Fruit fly (Drosophila melanogaster): ENCODE data around the gene Pus7.

Gene Pus7

DNA sequence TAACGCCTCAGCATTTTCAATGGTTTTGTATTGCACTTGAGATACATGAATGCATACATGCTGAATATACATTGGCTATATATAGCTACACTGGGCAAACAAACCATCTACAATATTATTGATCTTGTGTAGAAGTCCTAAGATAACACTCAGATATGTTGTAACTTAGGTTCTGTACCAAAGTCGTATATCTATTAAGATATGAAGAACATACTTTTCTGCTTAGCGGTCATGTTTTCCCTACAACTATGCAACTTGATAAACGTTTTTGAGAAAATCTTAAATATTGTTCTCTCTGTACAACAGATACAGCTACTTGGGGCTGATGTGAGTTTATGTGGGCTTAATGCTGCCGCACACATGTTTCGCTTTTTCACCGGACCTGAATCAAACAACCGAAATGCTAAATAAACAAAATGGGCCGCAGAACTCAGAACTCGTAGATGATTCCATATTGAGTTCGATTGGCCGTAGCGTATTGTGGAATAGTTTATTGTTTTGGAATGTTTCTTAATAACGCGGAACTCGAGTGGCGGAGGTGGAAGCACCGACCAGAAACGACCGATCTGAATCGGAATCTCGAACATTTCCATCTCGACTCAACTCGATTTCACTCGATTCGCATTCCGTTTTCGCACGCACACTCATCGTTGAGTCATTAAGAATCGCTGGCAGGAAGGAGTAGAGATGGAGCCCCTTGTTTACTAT is 39.5 kb downstream of the Pus7 start (continued):
- peak; percentile 54; the same call in 1 of the 3 replicates for TF ChIP-seq otp (GFP tag; IDR thresholded peaks at IDR 0.05)
- TF ChIP-seq CG7786 (GFP tag; optimal IDR thresholded peaks at IDR 0.05), result peak; percentile 0
- TF ChIP-seq slp2 (GFP tag; optimal IDR thresholded peaks at IDR 0.05), result peak; percentile 26
- TF ChIP-seq her (GFP tag; optimal IDR thresholded peaks at IDR 0.05), result no peak
- TF ChIP-seq CG7556 (GFP tag; optimal IDR thresholded peaks at IDR 0.05), result peak; percentile 23
- TF ChIP-seq abd-A (tag; optimal IDR thresholded peaks at IDR 0.05), result peak; percentile 20
- TF ChIP-seq dysf (GFP tag; IDR thresholded peaks at IDR 0.05), result peak; percentile 66; the same call in 2 of the 3 replicates
- TF ChIP-seq D19A (tag; optimal IDR thresholded peaks at IDR 0.05), result peak; percentile 56
- TF ChIP-seq CG18619 (GFP tag; optimal IDR thresholded peaks at IDR 0.05), result peak; percentile 24
- TF ChIP-seq bcd (GFP tag; optimal IDR thresholded peaks at IDR 0.05), result peak; percentile 8
- TF ChIP-seq CG9609 (GFP tag; optimal IDR thresholded peaks at IDR 0.05), result peak; percentile 40
- TF ChIP-seq Hmr (GFP tag; optimal IDR thresholded peaks at IDR 0.05), result peak; percentile 41
- TF ChIP-seq CG3281 (GFP tag; optimal IDR thresholded peaks at IDR 0.05), result peak; percentile 9
- TF ChIP-seq CG17328 (GFP tag; IDR thresholded peaks at IDR 0.05), result peak; percentile 13; the same call in 1 of the 2 replicates
- TF ChIP-seq Xrp1 (GFP tag; IDR thresholded peaks at IDR 0.05), result peak; percentile 74
- no peak for TF ChIP-seq Trl (optimal IDR thresholded peaks at IDR 0.05)
- peak; percentile 56 for TF ChIP-seq Trl (GFP tag; optimal IDR thresholded peaks at IDR 0.05)
- TF ChIP-seq ind (GFP tag; optimal IDR thresholded peaks at IDR 0.05), result peak; percentile 8
- no peak for TF ChIP-seq H2.0 (GFP tag; IDR thresholded peaks at IDR 0.05)
- TF ChIP-seq CG30403 (GFP tag; optimal IDR thresholded peaks at IDR 0.05), result peak; percentile 56
- TF ChIP-seq CG6854 (GFP tag; optimal IDR thresholded peaks at IDR 0.05), result no peak
- peak; percentile 5 for TF ChIP-seq CG33213 (GFP tag; optimal IDR thresholded peaks at IDR 0.05)
- peak in 1 of 3 experiments; percentile 70 for TF ChIP-seq lola (GFP tag; optimal IDR thresholded peaks at IDR 0.05)
- peak; percentile 29 for TF ChIP-seq Nf-YB (GFP tag; optimal IDR thresholded peaks at IDR 0.05)
- peak; percentile 58 for TF ChIP-seq CG11504 (tag; optimal IDR thresholded peaks at IDR 0.05)
- TF ChIP-seq E2f2 (GFP tag; IDR thresholded peaks at IDR 0.05), result peak; percentile 12; the same call in 1 of the 2 replicates
- TF ChIP-seq chn (GFP tag; optimal IDR thresholded peaks at IDR 0.05), result peak; percentile 22
- peak; percentile 64 for TF ChIP-seq CG33557 (GFP tag; optimal IDR thresholded peaks at IDR 0.05)
- peak; percentile 49; the same call in 1 of the 2 replicates for TF ChIP-seq vvl (GFP tag; IDR thresholded peaks at IDR 0.05)
- peak; percentile 69 for TF ChIP-seq CG14710 (tag; optimal IDR thresholded peaks at IDR 0.05)
- TF ChIP-seq Pdp1 (GFP tag; optimal IDR thresholded peaks at IDR 0.05), result peak in 1 of 2 experiments; percentile 51
- TF ChIP-seq grau (tag; optimal IDR thresholded peaks at IDR 0.05), result peak; percentile 59
- TF ChIP-seq CG1792 (GFP tag; optimal IDR thresholded peaks at IDR 0.05), result no peak
- peak; percentile 36 for TF ChIP-seq CG8089 (GFP tag; optimal IDR thresholded peaks at IDR 0.05)
- TF ChIP-seq Eip74EF (GFP tag; optimal IDR thresholded peaks at IDR 0.05), result peak in 1 of 2 experiments; percentile 64
- peak; percentile 29 for TF ChIP-seq Fer1 (GFP tag; optimal IDR thresholded peaks at IDR 0.05)
- peak; percentile 61 for TF ChIP-seq CG18599 (GFP tag; optimal IDR thresholded peaks at IDR 0.05)
- peak; percentile 39 for TF ChIP-seq run (tag; optimal IDR thresholded peaks at IDR 0.05)
- peak; percentile 62 for TF ChIP-seq CG15696 (tag; optimal IDR thresholded peaks at IDR 0.05)
- peak; percentile 50 for TF ChIP-seq org-1 (GFP tag; optimal IDR thresholded peaks at IDR 0.05)
- TF ChIP-seq CG2199 (GFP tag; IDR thresholded peaks at IDR 0.05), result peak; percentile 11; the same call in 1 of the 3 replicates
- no peak for TF ChIP-seq HLHmδ (GFP tag; optimal IDR thresholded peaks at IDR 0.05)
- TF ChIP-seq croc (GFP tag; conservative IDR thresholded peaks at IDR 0.05), result peak; percentile 48; the same call in 2 of the 3 replicates
- peak; percentile 85 for TF ChIP-seq sd (tag; optimal IDR thresholded peaks at IDR 0.05)
- TF ChIP-seq gcm (GFP tag; optimal IDR thresholded peaks at IDR 0.05), result peak; percentile 62
- peak; percentile 53 for TF ChIP-seq CG6254 (GFP tag; optimal IDR thresholded peaks at IDR 0.05)
- TF ChIP-seq Ssrp (tag; optimal IDR thresholded peaks at IDR 0.05), result peak; percentile 38
- TF ChIP-seq CG4854 (GFP tag; optimal IDR thresholded peaks at IDR 0.05), result peak; percentile 23

Measured in whole organism, embryonic.